Worm (Caenorhabditis elegans) whole organism, L2 larva: Measurements from ENCODE around the gene lim-4.

Source experiments
- ZK546.5 ChIP-seq: sonication (generic microtip); optimal IDR thresholded peaks from 2 replicates; lab custom pipeline; 2017; ENCODE audit warnings: missing biosample characterization, missing genetic modification characterization
- ama-1 ChIP-seq: fragments of 150-350 bp; optimal IDR thresholded peaks from 2 replicates; lab custom pipeline; 2018; ENCODE audit warnings: inconsistent platforms
- elt-1 ChIP-seq: fragments of 150-350 bp; optimal IDR thresholded peaks from 2 replicates; lab custom pipeline; 2014; ENCODE audit warnings: missing biosample characterization, missing genetic modification characterization
- mdl-1 ChIP-seq, 2 experiments: fragments of 150-350 bp in 1 of 2; sonication (generic microtip) in 1 of 2; optimal IDR thresholded peaks; 2 replicates each; lab custom pipeline; 2017; ENCODE audit warnings: missing biosample characterization in 2 of 2, missing genetic modification characterization in 2 of 2
- nhr-21 ChIP-seq: fragments of 150-350 bp; optimal IDR thresholded peaks from 2 replicates; lab custom pipeline; 2014; ENCODE audit warnings: missing biosample characterization, missing genetic modification characterization
- unc-62 ChIP-seq: fragments of 150-350 bp; optimal IDR thresholded peaks from 2 replicates; lab custom pipeline; 2014; ENCODE audit warnings: missing biosample characterization, missing genetic modification reagents, missing genetic modification characterization
- ztf-11 ChIP-seq: sonication (generic microtip); optimal IDR thresholded peaks from 2 replicates; lab custom pipeline; 2017; ENCODE audit warnings: missing biosample characterization, missing genetic modification characterization

DNA sequence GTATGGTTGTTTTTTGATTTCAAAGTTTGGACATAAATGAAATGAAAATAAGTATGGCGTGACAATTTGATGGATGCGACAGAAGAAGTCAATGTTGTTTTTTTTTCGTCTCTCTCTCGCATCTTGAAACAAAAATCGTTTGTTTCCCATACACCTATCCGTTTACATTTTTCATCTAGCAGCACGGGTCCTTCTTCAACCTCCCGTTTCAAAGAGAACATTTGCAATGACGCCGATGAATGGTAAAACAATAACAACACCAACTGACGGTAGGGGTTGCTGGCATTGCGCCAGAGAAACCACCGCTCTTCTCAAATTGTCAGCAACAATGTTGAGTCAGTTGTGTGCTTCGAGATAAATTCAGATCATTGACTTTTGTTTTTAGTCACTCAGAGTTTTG is 34.2 kb downstream of the lim-4 start:
- TF ChIP-seq mdl-1 (tag; optimal IDR thresholded peaks at IDR 0.05; lab: Kevin White, UChicago) (no peak), elt-1 (tag; lab: Kevin White, UChicago) (no peak), nhr-21 (tag; lab: Kevin White, UChicago) (no peak), ztf-11 (tag; lab: Kevin White, UChicago) (no peak), unc-62 (no peak), ZK546.5 (tag; lab: Kevin White, UChicago) (no peak), ama-1 (lab: Kevin White, UChicago) (no peak)
